Worm (Caenorhabditis elegans) whole organism, L4 larva: ENCODE data around the gene mls-2.

ENCODE experiments used
- Y105C5A.15 ChIP-seq: fragments of 200-800 bp; sonication (Bioruptor generic); IDR thresholded peaks from 2 replicates; pipeline ENCODE4 v1.3.6; 2022; ENCODE audit warnings: missing genetic modification characterization, missing compliant biosample characterization
- ZK546.5 ChIP-seq, 2 experiments: sonication (generic microtip); optimal IDR thresholded peaks; 2 replicates each; lab custom pipeline; 2017; ENCODE audit warnings: missing biosample characterization in 2 of 2, missing genetic modification characterization in 2 of 2
- lin-13 ChIP-seq: fragments of 150-350 bp; optimal IDR thresholded peaks from 2 replicates; lab custom pipeline; 2014; ENCODE audit warnings: missing biosample characterization, missing genetic modification reagents, missing genetic modification characterization
- lin-15B ChIP-seq: fragments of 150-350 bp; sonication (generic microtip); optimal IDR thresholded peaks from 3 replicates; lab custom pipeline; 2014; ENCODE audit warnings: missing biosample characterization, missing genetic modification characterization
- lin-29 ChIP-seq: fragments of 200-800 bp; sonication (Bioruptor generic); IDR thresholded peaks from 2 replicates; pipeline ENCODE4 v1.3.6; 2022; ENCODE audit warnings: missing genetic modification reagents, missing genetic modification characterization, missing compliant biosample characterization
- madf-5 ChIP-seq, 2 experiments: fragments of 200-800 bp; sonication (Bioruptor generic); IDR thresholded peaks; 2 replicates each; pipeline ENCODE4 v1.3.6; 2022; ENCODE audit warnings: missing compliant biosample characterization in 2 of 2, missing genetic modification characterization in 2 of 2
- nhr-11 ChIP-seq: fragments of 150-350 bp; optimal IDR thresholded peaks from 2 replicates; lab custom pipeline; 2014; ENCODE audit warnings: missing biosample characterization, missing genetic modification characterization
- nhr-237 ChIP-seq: sonication (generic microtip); optimal IDR thresholded peaks from 2 replicates; lab custom pipeline; 2017; ENCODE audit warnings: missing biosample characterization, missing genetic modification characterization
- nhr-41 ChIP-seq: fragments of 200-800 bp; sonication (Bioruptor generic); IDR thresholded peaks from 2 replicates; pipeline ENCODE4 v1.3.6; 2022; ENCODE audit warnings: missing genetic modification reagents, missing genetic modification characterization, missing compliant biosample characterization
- pha-4 ChIP-seq, 2 experiments: fragments of 150-350 bp in 1 of 2; fragments of 200-800 bp in 1 of 2; sonication (Bioruptor generic) in 1 of 2; IDR thresholded peaks in 1 of 2; optimal IDR thresholded peaks in 1 of 2; 2 replicates each; pipeline versions ENCODE4 v1.3.6 to Lab custom; 2014 to 2022; ENCODE audit warnings: missing genetic modification characterization in 2 of 2, missing genetic modification reagents in 2 of 2, missing biosample characterization in 1 of 2, missing compliant biosample characterization in 1 of 2
- pqm-1 ChIP-seq: sonication (generic microtip); optimal IDR thresholded peaks from 2 replicates; lab custom pipeline; 2017; ENCODE audit warnings: missing biosample characterization, missing genetic modification characterization
- skn-1 ChIP-seq: fragments of 150-350 bp; optimal IDR thresholded peaks from 2 replicates; lab custom pipeline; 2014; ENCODE audit warnings: missing biosample characterization, missing genetic modification characterization
- snpc-4 ChIP-seq: fragments of 150-350 bp; optimal IDR thresholded peaks from 2 replicates; lab custom pipeline; 2014; ENCODE audit warnings: missing biosample characterization, missing genetic modification characterization

DNA sequence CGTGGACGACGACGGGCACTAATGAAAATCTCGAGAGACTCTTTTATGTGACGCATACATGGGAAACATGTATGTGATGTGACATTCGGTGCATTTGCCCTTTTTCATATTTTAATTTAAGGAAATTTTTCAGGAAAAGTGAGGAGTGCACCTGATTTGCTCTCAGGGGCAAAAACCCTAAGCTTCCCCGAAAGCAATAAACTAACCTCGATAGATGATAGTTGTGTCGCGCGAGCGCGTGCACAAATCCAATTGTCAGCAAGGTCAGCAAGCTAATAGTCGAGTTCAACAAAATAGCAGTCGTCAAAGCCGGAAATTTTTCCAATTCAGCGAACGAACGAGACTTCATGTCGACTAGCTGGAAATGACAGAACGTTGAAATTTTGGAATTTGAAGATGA, 43.3 kb downstream of the mls-2 start:
- TF ChIP-seq lin-15B (tag; lab: Kevin White, UChicago) = no peak
- no peak for TF ChIP-seq ZK546.5 (tag; optimal IDR thresholded peaks at IDR 0.05; lab: Kevin White, UChicago)
- TF ChIP-seq Y105C5A.15 (GFP tag; lab: Robert Waterston, UW) = no peak
- TF ChIP-seq pqm-1 (tag; lab: Kevin White, UChicago) = no peak
- TF ChIP-seq snpc-4 (tag; lab: Kevin White, UChicago) = no peak
- TF ChIP-seq nhr-237 = no peak
- no peak for TF ChIP-seq skn-1 (tag; lab: Kevin White, UChicago)
- TF ChIP-seq pha-4 (GFP tag; IDR thresholded peaks at IDR 0.05; lab: Robert Waterston, UW) = no peak
- no peak for TF ChIP-seq pha-4 (tag; optimal IDR thresholded peaks at IDR 0.05; lab: Kevin White, UChicago)
- TF ChIP-seq lin-13 (GFP tag; lab: Kevin White, UChicago) = no peak
- TF ChIP-seq nhr-41 (GFP tag; lab: Robert Waterston, UW) = no peak
- no peak for TF ChIP-seq lin-29
- no peak for TF ChIP-seq nhr-11 (tag; lab: Kevin White, UChicago)
- no peak for TF ChIP-seq madf-5 (GFP tag; IDR thresholded peaks at IDR 0.05; lab: Robert Waterston, UW)
